Fruit fly (Drosophila melanogaster): ENCODE results near the gene CG13058.

dm6 chr3L:16329495-16329894 is 854 bp downstream of the CG13058 start, which contains the start of gene CG33061:
- TF ChIP-seq kay (GFP tag; ENCODE audit: borderline replicate concordance) (no peak), ovo (GFP tag; optimal IDR thresholded peaks at IDR 0.05) (no peak), CG11617 (GFP tag; optimal IDR thresholded peaks at IDR 0.05) (no peak), CG14711 (tag; optimal IDR thresholded peaks at IDR 0.05) (no peak), bab1 (GFP tag; optimal IDR thresholded peaks at IDR 0.05) (no peak), CG7101 (tag; optimal IDR thresholded peaks at IDR 0.05) (no peak)
